Fruit fly (Drosophila melanogaster) whole organism, wandering third instar larva: Measurements from ENCODE around the gene cic.

Source experiments
- CG32264 ChIP-seq: fragments of 200-800 bp; sonication (Bioruptor generic); optimal IDR thresholded peaks from 2 replicates; lab custom pipeline; 2016; ENCODE audit warnings: missing biosample characterization, missing genetic modification characterization
- CG9705 ChIP-seq: fragments of 200-800 bp; sonication (Bioruptor generic); optimal IDR thresholded peaks from 2 replicates; lab custom pipeline; 2018; ENCODE audit warnings: missing biosample characterization, mild to moderate bottlenecking, missing genetic modification characterization
- CrebA ChIP-seq: fragments of 200-800 bp; sonication (Bioruptor generic); optimal IDR thresholded peaks from 2 replicates; lab custom pipeline; 2016; ENCODE audit warnings: missing biosample characterization, mild to moderate bottlenecking, missing genetic modification characterization, borderline replicate concordance
- Dfd ChIP-seq: fragments of >200 bp; optimal IDR thresholded peaks from 2 replicates; lab custom pipeline; 2017; ENCODE audit warnings: missing biosample characterization, missing genetic modification characterization
- Dif ChIP-seq: fragments of 200-275, 200-300 bp; sonication (Bioruptor generic); optimal IDR thresholded peaks from 2 replicates; lab custom pipeline; 2018; ENCODE audit warnings: missing biosample characterization, missing genetic modification characterization; ENCODE audit not compliant: partially characterized antibody
- GATAd ChIP-seq: sonication (Bioruptor generic); optimal IDR thresholded peaks from 2 replicates; lab custom pipeline; 2016; ENCODE audit warnings: missing biosample characterization, missing genetic modification characterization
- HLH106 ChIP-seq: fragments of 200-800 bp; optimal IDR thresholded peaks from 3 replicates; lab custom pipeline; 2019; ENCODE audit warnings: missing biosample characterization, mild to moderate bottlenecking, missing genetic modification characterization, moderate library complexity
- Hnf4 ChIP-seq: fragments of 200-800 bp; sonication (Bioruptor generic); optimal IDR thresholded peaks from 2 replicates; lab custom pipeline; 2016; ENCODE audit warnings: missing biosample characterization, mild to moderate bottlenecking, missing genetic modification characterization
- Hr78 ChIP-seq: fragments of >200 bp; optimal IDR thresholded peaks from 2 replicates; lab custom pipeline; 2017; ENCODE audit warnings: missing biosample characterization, missing genetic modification characterization
- Hr83 ChIP-seq: fragments of 200-300 bp; sonication (Bioruptor generic); optimal IDR thresholded peaks from 2 replicates; lab custom pipeline; 2016; ENCODE audit warnings: missing biosample characterization, mild to moderate bottlenecking, missing genetic modification characterization, moderate library complexity; ENCODE audit not compliant: poor library complexity, severe bottlenecking
- Jra ChIP-seq: sonication (Bioruptor generic); optimal IDR thresholded peaks from 2 replicates; lab custom pipeline; 2016; ENCODE audit warnings: missing biosample characterization, missing genetic modification characterization
- Mio ChIP-seq: sonication (Bioruptor generic); optimal IDR thresholded peaks from 2 replicates; lab custom pipeline; 2016; ENCODE audit warnings: missing biosample characterization, missing genetic modification characterization
- Myc ChIP-seq: fragments of >200 bp; optimal IDR thresholded peaks from 2 replicates; lab custom pipeline; 2017
- N ChIP-seq: fragments of >200 bp; optimal IDR thresholded peaks from 2 replicates; lab custom pipeline; 2018; ENCODE audit warnings: missing biosample characterization, missing external identifiers, missing genetic modification characterization
- OdsH ChIP-seq: fragments of 200-800 bp; sonication (Bioruptor generic); optimal IDR thresholded peaks from 2 replicates; lab custom pipeline; 2016; ENCODE audit warnings: missing biosample characterization, mild to moderate bottlenecking, missing genetic modification characterization
- Rel ChIP-seq, 2 experiments: fragments of 200-800 bp; sonication (Bioruptor generic) in 1 of 2; optimal IDR thresholded peaks; 2 replicates in 1 of 2; 3 replicates in 1 of 2; lab custom pipeline; 2016 to 2019; ENCODE audit warnings: mild to moderate bottlenecking in 2 of 2, missing biosample characterization in 2 of 2, missing genetic modification characterization in 2 of 2, moderate library complexity in 1 of 2
- Sp1 ChIP-seq: fragments of 200-800 bp; sonication (Bioruptor generic); optimal IDR thresholded peaks from 3 replicates; lab custom pipeline; 2019; ENCODE audit warnings: missing biosample characterization, mild to moderate bottlenecking, missing genetic modification characterization, moderate library complexity
- Vsx2 ChIP-seq: fragments of 200-300, 225-300 bp; sonication (Bioruptor generic); optimal IDR thresholded peaks from 2 replicates; lab custom pipeline; 2018; ENCODE audit warnings: missing biosample characterization, missing genetic modification characterization; ENCODE audit not compliant: partially characterized antibody
- br ChIP-seq: fragments of 200-800 bp; sonication (Bioruptor generic); optimal IDR thresholded peaks from 2 replicates; lab custom pipeline; 2016; ENCODE audit warnings: missing biosample characterization, missing genetic modification characterization
- brk ChIP-seq: fragments of 200-800 bp; sonication (Bioruptor generic); optimal IDR thresholded peaks from 2 replicates; lab custom pipeline; 2016; ENCODE audit warnings: missing biosample characterization, mild to moderate bottlenecking, missing genetic modification characterization
- dl ChIP-seq, 2 experiments: fragments of 175-275, 200-275 bp in 1 of 2; fragments of 200-275 bp in 1 of 2; sonication (Bioruptor generic); optimal IDR thresholded peaks; lab custom pipeline; 2018; ENCODE audit warnings: mild to moderate bottlenecking in 2 of 2, missing biosample characterization in 2 of 2, missing genetic modification characterization in 2 of 2, moderate library complexity in 2 of 2; ENCODE audit not compliant: partially characterized antibody in 2 of 2, insufficient read depth in 1 of 2
- dmrt93B ChIP-seq: fragments of 200-800 bp; sonication (Bioruptor generic); optimal IDR thresholded peaks from 2 replicates; lab custom pipeline; 2018; ENCODE audit warnings: missing biosample characterization, mild to moderate bottlenecking, missing genetic modification characterization
- dsf ChIP-seq: sonication (Bioruptor generic); optimal IDR thresholded peaks from 2 replicates; lab custom pipeline; 2016; ENCODE audit warnings: missing biosample characterization, missing genetic modification characterization, borderline replicate concordance
- ey ChIP-seq: fragments of 200-800 bp; sonication (Bioruptor generic); optimal IDR thresholded peaks from 2 replicates; lab custom pipeline; 2016; ENCODE audit warnings: missing biosample characterization, missing genetic modification characterization
- foxo ChIP-seq, 2 experiments: fragments of 200-800 bp; sonication (Bioruptor generic); optimal IDR thresholded peaks; 2 replicates in 1 of 2; 3 replicates in 1 of 2; lab custom pipeline; 2016 to 2017; ENCODE audit warnings: missing biosample characterization in 2 of 2, missing genetic modification characterization in 2 of 2
- fru ChIP-seq: fragments of 200-800 bp; sonication (Bioruptor generic); optimal IDR thresholded peaks from 3 replicates; lab custom pipeline; 2016; ENCODE audit warnings: missing biosample characterization, mild to moderate bottlenecking, missing genetic modification characterization
- h ChIP-seq: fragments of 200-800 bp; sonication (Bioruptor generic); optimal IDR thresholded peaks from 3 replicates; lab custom pipeline; 2016; ENCODE audit warnings: missing biosample characterization, mild to moderate bottlenecking, missing genetic modification characterization
- jim ChIP-seq: fragments of 175-275, 200-325 bp; sonication (Bioruptor generic); optimal IDR thresholded peaks from 2 replicates; lab custom pipeline; 2016; ENCODE audit warnings: missing biosample characterization, mild to moderate bottlenecking, missing genetic modification characterization
- lola ChIP-seq: fragments of >200 bp; optimal IDR thresholded peaks from 2 replicates; lab custom pipeline; 2017; ENCODE audit warnings: missing biosample characterization, missing genetic modification characterization
- pan ChIP-seq: fragments of >200 bp; optimal IDR thresholded peaks from 2 replicates; lab custom pipeline; 2017
- psq ChIP-seq: fragments of 200-800 bp; sonication (Bioruptor generic); optimal IDR thresholded peaks from 3 replicates; lab custom pipeline; 2017; ENCODE audit warnings: missing biosample characterization, mild to moderate bottlenecking, missing genetic modification characterization, moderate library complexity
- rgr ChIP-seq: fragments of 200-800 bp; sonication (Bioruptor generic); optimal IDR thresholded peaks from 3 replicates; lab custom pipeline; 2016; ENCODE audit warnings: missing biosample characterization, mild to moderate bottlenecking, missing genetic modification characterization
- sage ChIP-seq: fragments of 200-800 bp; sonication (Bioruptor generic); optimal IDR thresholded peaks from 2 replicates; lab custom pipeline; 2016; ENCODE audit warnings: missing biosample characterization, mild to moderate bottlenecking, missing genetic modification characterization
- sv ChIP-seq: fragments of 200-800 bp; sonication (Bioruptor generic); optimal IDR thresholded peaks from 3 replicates; lab custom pipeline; 2016; ENCODE audit warnings: missing biosample characterization, missing genetic modification characterization
- tai ChIP-seq: sonication (Bioruptor generic); optimal IDR thresholded peaks from 2 replicates; lab custom pipeline; 2016; ENCODE audit warnings: missing biosample characterization, missing genetic modification characterization
- woc ChIP-seq: sonication (Bioruptor generic); optimal IDR thresholded peaks from 2 replicates; lab custom pipeline; 2016; ENCODE audit warnings: missing biosample characterization, mild to moderate bottlenecking, missing genetic modification characterization

Gene cic

dm6 chr3R:20309661-20310497 lies 57.3 kb downstream of the cic start (continued):
- TF ChIP-seq sage (GFP tag; lab: Kevin White, UChicago) = no peak

DNA sequence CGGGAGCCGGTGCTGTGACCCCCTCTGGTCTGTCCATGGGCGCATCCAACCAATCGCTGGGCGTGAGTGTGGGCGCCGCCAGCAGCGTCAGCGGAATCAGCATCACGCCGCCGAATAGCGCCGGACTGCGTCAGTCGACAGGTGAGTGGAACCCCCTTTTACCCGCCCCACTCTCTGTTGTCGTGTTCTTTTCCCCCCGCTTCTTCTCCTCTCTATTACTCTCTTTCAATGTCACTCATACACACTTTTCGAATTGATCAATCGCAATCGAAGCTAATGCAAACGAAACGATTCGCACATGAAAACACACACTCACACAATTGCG lies 57.9 kb downstream of the cic start:
- TF ChIP-seq Vsx2 = no peak
- TF ChIP-seq Rel (GFP tag; optimal IDR thresholded peaks at IDR 0.05; lab: Kevin White, UChicago) = no peak
- TF ChIP-seq Rel (tag; optimal IDR thresholded peaks at IDR 0.05; lab: Kevin White, UChicago) = no peak
- no peak for TF ChIP-seq Hnf4 (GFP tag; lab: Kevin White, UChicago)
- TF ChIP-seq dmrt93B (GFP tag; lab: Kevin White, UChicago) = no peak
- TF ChIP-seq GATAd = no peak
- TF ChIP-seq Dif (GFP tag; lab: Kevin White, UChicago) = no peak
- TF ChIP-seq CG32264 (GFP tag; lab: Kevin White, UChicago) = no peak
- no peak for TF ChIP-seq jim
- no peak for TF ChIP-seq N (GFP tag; lab: Kevin White, UChicago)
- TF ChIP-seq Jra = no peak
- TF ChIP-seq CG9705 (GFP tag; lab: Kevin White, UChicago) = no peak
- no peak for TF ChIP-seq tai (GFP tag; lab: Kevin White, UChicago)

- TF ChIP-seq Hr78 (GFP tag; lab: Kevin White, UChicago) (no peak), Jra (no peak), br (GFP tag; lab: Kevin White, UChicago) (peak; percentile 11), tai (GFP tag; lab: Kevin White, UChicago) (peak; percentile 16), psq (no peak), ey (GFP tag; lab: Kevin White, UChicago) (peak; percentile 24), foxo (GFP tag; optimal IDR thresholded peaks at IDR 0.05; lab: Kevin White, UChicago) (peak in 1 of 2 experiments; percentile 26), dl (GFP tag; optimal IDR thresholded peaks at IDR 0.05; lab: Kevin White, UChicago; ENCODE audit: insufficient read depth in 1 of 2, partially characterized antibody in 2 of 2) (no peak), fru (GFP tag; lab: Kevin White, UChicago) (peak; percentile 3), woc (peak; percentile 5), Sp1 (GFP tag; lab: Kevin White, UChicago) (peak; percentile 23), rgr (peak; percentile 26)
Observed at dm6 chr3R:20310905-20311304, 58.3 kb downstream of the cic start.

dm6 chr3R:20311406-20311805 lies 58.8 kb downstream of the cic start:
- peak; percentile 13 for TF ChIP-seq fru (GFP tag; lab: Kevin White, UChicago)
- peak; percentile 23 for TF ChIP-seq Hr83 (GFP tag; lab: Kevin White, UChicago)
- no peak for TF ChIP-seq Jra

DNA sequence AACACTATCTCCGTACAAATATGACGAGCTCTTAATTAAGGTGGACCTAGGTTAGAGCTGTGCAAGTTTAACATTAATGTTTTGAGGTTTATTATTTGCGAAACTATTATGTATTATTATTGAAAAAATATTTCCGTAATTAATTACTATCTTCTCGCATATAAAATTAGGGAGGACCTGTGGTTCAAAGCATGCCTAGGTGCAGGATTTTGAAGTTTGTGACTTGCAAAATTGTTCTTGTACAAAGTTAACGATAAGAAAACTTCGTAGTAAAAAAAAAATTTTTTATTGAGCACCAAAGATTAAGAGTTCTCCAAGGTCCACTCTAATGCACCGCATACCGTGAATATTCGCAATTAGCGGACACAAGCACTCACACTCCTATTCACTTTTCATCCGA lies 60.3 kb downstream of the cic start:
- TF ChIP-seq N (GFP tag; lab: Kevin White, UChicago) (no peak), h (GFP tag; lab: Kevin White, UChicago) (peak; percentile 80), foxo (GFP tag; optimal IDR thresholded peaks at IDR 0.05; lab: Kevin White, UChicago) (peak in 1 of 2 experiments; percentile 82), psq (peak; percentile 56), pan (lab: Kevin White, UChicago) (no peak), Sp1 (GFP tag; lab: Kevin White, UChicago) (peak; percentile 44), brk (GFP tag; lab: Kevin White, UChicago) (peak; percentile 53), fru (GFP tag; lab: Kevin White, UChicago) (peak; percentile 74), woc (no peak), rgr (peak; percentile 72), Jra (no peak), CrebA (peak; percentile 42), Vsx2 (no peak), dsf (GFP tag; lab: Kevin White, UChicago) (no peak), lola (GFP tag; lab: Kevin White, UChicago) (no peak), dmrt93B (GFP tag; lab: Kevin White, UChicago) (peak; percentile 11), OdsH (peak; percentile 56), br (GFP tag; lab: Kevin White, UChicago) (peak; percentile 48), Myc (lab: Kevin White, UChicago) (no peak), Mio (GFP tag; lab: Kevin White, UChicago) (no peak), sage (GFP tag; lab: Kevin White, UChicago) (peak; percentile 31), HLH106 (tag; lab: Kevin White, UChicago) (peak; percentile 51), Dif (GFP tag; lab: Kevin White, UChicago) (no peak), sv (no peak), tai (GFP tag; lab: Kevin White, UChicago) (peak; percentile 4), GATAd (no peak), ey (GFP tag; lab: Kevin White, UChicago) (peak; percentile 57), Rel (GFP tag; optimal IDR thresholded peaks at IDR 0.05; lab: Kevin White, UChicago) (peak; percentile 21), Rel (tag; optimal IDR thresholded peaks at IDR 0.05; lab: Kevin White, UChicago) (no peak), Hnf4 (GFP tag; lab: Kevin White, UChicago) (peak; percentile 27), Hr83 (GFP tag; lab: Kevin White, UChicago) (no peak), Dfd (no peak)
